Worm (Caenorhabditis elegans) whole organism, L4/young adult: ENCODE data around the gene C47E12.11.

Experiments
- W03F9.2 ChIP-seq: fragments of 150-350 bp; optimal IDR thresholded peaks from 2 replicates; lab custom pipeline; 2014; ENCODE audit warnings: missing biosample characterization, missing genetic modification characterization
- dao-5 ChIP-seq: sonication (generic microtip); optimal IDR thresholded peaks from 2 replicates; lab custom pipeline; 2016; ENCODE audit warnings: missing genotype, missing genetic modification characterization, moderate library complexity, missing compliant biosample characterization
- him-1 ChIP-seq: sonication (generic microtip); optimal IDR thresholded peaks from 2 replicates; lab custom pipeline; 2016; ENCODE audit warnings: missing genotype, missing genetic modification reagents, missing genetic modification characterization, missing compliant biosample characterization

The C47E12.11 gene

DNA sequence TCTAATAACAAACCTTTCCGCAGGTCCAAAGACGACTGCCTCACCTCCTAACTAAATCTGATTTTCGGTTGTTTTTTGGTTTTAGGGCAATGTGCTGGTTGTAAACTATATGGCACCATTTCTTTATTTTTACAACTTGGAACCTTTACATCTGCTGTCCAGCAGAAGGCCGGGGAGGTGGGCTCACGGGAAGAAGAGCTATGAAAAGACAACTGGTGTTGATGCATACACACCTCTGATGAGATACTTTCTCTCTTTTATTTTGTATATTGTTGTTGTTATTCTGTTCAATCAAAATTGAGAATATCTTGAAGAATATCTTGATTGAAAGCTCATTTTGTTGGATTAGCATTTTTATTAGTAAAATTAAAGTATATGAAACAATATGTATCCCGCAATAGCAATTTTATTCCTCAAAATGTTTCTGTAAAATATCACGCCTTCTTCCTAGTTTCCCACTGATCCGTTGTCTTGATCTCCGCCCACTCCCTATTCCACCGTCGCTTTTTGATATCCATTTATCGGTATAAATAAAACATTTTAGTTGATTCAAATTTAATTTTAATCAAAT lies 8.5 kb downstream of the C47E12.11 start, which contains the start of gene dhp-2:
TSS of gene dhp-2 (plus strand) at position 521 of the 571 bp plus-strand sequence.
- TF ChIP-seq dao-5 (tag; lab: Kevin White, UChicago), result no peak
- TF ChIP-seq W03F9.2, result no peak
- no peak for TF ChIP-seq him-1 (tag; lab: Kevin White, UChicago)

DNA sequence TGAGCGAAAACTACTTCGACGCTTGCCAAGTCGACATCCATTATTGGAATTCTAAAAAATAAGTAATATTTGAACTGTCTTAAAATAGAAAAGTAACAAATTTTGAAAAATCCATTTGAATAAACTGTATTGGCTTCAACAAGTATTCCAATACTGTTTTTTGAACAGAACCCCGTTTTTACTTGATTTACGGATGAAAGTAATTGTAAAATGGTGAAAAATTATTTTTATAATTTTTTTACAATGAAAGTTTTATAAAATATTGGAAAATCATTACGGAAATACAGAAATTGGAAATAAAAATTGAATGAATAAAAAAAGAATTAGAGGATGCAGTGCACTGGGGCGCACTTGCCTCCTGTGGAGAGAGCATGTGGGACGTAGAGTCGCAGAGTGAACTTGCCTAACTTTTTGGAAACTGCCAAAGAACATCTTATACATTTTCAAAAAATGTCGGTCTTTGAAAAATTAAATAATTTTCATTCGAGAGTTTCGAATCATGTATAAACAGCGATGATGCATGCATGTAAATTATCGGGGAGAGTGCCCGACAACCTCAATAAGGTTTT lies 13.1 kb downstream of the C47E12.11 start, which contains the start of gene rrp-1:
TSS of gene rrp-1 (minus strand) at position 51 of the 569 bp plus-strand sequence.
- TF ChIP-seq W03F9.2, result no peak
- no peak for TF ChIP-seq him-1 (tag; lab: Kevin White, UChicago)
- no peak for TF ChIP-seq dao-5 (tag; lab: Kevin White, UChicago)

DNA sequence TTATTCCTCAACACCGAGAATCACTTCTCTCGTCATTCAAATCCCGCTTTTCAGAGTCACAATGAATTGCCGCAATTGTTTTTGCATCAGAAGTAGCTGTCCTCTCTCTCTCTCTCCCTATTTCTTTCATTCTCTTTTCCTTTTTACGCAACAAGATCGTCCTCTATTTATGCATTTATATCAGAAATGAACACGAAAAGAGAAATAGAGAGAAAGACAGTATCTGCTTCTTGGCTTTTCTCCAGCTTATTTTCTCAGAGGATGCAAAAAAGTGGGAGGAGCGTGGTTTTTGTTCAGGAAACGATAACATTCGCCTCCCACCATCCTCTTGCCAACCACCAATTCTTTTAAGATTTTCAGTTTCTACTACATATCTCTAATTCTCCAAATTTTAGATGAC lies 13.7 kb downstream of the C47E12.11 start, which contains the start of gene mam-2:
TSS of gene mam-2 (plus strand) at position 301 of the 400 bp plus-strand sequence.
- TF ChIP-seq dao-5 (tag; lab: Kevin White, UChicago) (no peak), him-1 (tag; lab: Kevin White, UChicago) (no peak), W03F9.2 (no peak)

DNA sequence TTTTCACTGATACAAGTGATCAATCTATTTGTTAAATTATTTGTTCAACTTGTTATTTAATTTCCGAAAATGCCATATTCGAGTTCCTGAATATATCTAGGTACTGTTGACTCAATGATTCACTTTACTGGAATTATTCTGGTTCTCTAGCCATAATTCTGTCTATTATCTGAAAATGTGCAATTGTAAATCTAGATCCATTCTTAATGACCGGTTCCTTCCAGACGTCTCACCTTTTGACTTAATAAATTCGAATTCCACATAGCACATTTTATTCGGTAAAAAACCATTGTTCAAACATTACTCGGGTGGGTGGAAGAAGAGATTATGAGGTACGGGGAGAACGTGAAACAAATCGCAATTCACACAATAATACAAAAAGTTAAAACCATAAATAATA lies 20.2 kb downstream of the C47E12.11 start:
- no peak for TF ChIP-seq him-1 (tag; lab: Kevin White, UChicago)
- no peak for TF ChIP-seq dao-5 (tag; lab: Kevin White, UChicago)
- no peak for TF ChIP-seq W03F9.2

DNA sequence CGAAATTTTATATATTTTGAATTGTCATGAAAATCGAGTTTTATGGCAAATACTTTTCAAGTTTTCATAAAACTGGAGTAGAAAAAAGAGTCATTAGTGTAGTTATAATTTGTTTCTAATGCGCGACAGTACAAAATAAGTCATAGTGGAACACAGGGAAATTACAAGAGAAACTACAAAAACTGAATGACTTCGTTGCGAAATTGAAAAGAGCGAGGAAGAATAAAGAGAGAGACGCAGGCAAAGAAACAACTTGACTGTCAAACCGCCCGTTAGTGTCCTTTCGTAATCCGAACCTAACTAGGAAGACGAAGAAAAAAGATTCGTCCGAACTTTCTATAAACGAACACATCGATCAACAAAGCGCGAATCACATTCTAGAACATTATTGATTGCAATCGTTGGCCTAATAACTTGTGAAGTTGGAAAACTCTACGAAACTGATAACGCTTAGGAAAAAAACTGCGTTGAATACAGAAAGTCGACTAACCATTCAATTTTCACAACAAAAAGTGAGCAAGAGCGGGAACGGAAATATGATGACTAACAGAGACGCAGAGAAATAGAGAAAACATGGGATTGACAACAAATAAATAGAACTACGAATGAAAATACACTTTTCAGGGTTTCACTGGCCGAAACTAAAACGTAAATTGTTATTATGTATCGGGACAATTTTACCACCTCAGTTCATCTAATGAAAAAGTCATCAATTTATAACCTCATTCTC lies 24.4 kb downstream of the C47E12.11 start:
- TF ChIP-seq W03F9.2, result peak; percentile 50
- TF ChIP-seq him-1 (tag; lab: Kevin White, UChicago), result no peak
- TF ChIP-seq dao-5 (tag; lab: Kevin White, UChicago), result no peak

DNA sequence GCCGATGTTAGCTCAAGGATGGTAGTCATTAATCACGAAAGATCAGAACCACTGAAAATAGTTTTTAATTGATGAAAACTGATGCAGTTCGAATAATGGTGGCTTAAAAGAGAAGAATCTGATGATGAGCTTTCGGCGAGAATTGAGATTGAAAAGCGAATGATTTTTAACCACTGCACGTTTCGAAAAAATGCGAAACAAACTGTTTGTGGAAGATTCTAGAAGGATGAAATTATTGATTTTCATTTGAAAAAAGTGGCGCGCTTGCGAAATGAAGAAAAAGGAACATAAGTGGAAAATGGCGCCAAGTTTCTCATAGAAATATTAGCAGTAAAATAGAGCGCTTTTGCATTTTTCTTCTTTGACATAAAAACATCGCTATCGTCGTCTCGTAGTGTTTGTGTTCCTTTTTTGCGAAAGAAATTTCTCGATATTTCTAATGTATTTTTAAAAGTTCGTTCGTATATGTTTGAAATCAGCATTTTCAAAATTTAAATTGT lies 25.7 kb downstream of the C47E12.11 start, which contains the start of gene uba-1:
TSS of gene uba-1 (minus strand) at position 51 of the 500 bp plus-strand sequence.
- no peak for TF ChIP-seq dao-5 (tag; lab: Kevin White, UChicago)
- TF ChIP-seq W03F9.2, result peak; percentile 34
- no peak for TF ChIP-seq him-1 (tag; lab: Kevin White, UChicago)

DNA sequence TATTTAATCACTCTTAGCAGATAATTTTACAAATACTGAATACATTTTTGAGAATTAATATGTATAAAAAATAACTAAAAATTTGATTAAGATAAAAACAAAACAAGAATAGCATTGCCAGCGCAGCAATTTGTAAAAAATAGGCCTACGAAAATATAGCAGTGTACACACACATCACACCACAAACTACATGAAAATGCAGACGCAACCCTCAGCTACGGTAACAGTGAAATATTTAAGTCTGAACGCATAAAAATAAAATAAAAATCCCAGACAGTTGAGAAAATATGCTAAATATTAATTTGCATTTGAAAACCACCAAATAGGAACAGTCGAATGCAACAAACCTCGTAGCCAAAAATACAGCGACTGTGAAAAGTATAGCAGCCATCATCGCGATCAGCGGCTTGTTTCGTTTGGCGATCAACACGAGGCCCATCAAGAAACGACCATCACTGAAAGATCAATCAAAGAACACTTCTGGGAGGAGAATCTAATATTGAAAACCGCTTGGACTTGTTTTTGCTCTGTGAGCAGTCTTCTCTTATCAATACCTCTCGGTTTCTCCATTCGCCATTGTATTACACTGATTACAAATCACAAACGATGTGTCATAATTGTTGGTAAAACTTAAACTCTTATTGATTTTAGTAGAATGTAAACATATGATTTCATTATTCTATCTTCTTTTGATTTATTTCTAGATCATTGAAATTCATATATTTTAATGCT lies 29.5 kb downstream of the C47E12.11 start, which contains the start of gene pyp-1:
TSS of gene pyp-1 (minus strand) at position 439 of the 732 bp plus-strand sequence.
- TF ChIP-seq him-1 (tag; lab: Kevin White, UChicago) (no peak), W03F9.2 (no peak), dao-5 (tag; lab: Kevin White, UChicago) (no peak)

DNA sequence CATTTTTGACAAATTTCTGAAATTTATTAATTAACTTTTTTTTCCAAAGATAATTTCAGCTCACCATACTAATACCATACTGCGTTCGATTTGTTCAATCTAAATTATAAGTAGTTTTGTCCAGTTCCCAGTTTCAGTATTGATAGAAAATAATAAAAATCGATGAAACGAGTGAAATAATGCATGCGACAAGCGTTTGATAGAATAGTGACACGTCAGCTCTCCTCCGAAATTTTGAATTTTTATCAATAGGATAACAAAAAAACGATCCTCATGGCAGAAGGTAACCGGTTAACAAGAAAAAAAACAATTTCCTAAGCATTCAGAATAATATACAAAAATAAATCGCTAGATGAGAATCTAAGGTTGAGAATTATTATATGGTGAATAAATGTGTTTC lies 32.5 kb downstream of the C47E12.11 start, which contains the start of gene C47E12.3:
TSS of gene C47E12.3 (minus strand) at position 101 of the 400 bp plus-strand sequence.
- TF ChIP-seq W03F9.2, result no peak
- no peak for TF ChIP-seq dao-5 (tag; lab: Kevin White, UChicago)
- TF ChIP-seq him-1 (tag; lab: Kevin White, UChicago), result no peak

DNA sequence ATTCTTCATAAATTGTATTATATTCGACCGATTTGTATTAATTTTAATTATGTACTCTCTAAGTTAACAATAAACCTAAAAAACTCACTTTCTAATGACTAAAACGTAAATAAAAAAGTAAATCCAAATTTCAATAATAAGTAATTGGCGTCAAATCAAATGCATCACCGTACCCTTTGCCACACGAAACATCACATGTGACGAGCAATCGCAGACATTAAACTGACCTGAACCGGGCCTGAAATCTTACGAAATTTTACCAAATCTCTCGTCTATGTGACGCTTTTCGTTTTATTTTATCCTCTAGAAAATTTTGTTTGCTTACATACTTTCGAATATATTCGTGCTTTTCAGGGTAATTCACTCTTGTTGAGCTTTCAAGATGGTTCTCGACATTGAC lies 34.2 kb downstream of the C47E12.11 start, which contains the start of the genes C47E12.2 and sars-1:
TSS of gene C47E12.2 (minus strand) at position 131 of the 400 bp plus-strand sequence.
TSS of gene sars-1 (plus strand) at position 355 of the 400 bp plus-strand sequence.
- no peak for TF ChIP-seq dao-5 (tag; lab: Kevin White, UChicago)
- TF ChIP-seq W03F9.2, result no peak
- no peak for TF ChIP-seq him-1 (tag; lab: Kevin White, UChicago)

DNA sequence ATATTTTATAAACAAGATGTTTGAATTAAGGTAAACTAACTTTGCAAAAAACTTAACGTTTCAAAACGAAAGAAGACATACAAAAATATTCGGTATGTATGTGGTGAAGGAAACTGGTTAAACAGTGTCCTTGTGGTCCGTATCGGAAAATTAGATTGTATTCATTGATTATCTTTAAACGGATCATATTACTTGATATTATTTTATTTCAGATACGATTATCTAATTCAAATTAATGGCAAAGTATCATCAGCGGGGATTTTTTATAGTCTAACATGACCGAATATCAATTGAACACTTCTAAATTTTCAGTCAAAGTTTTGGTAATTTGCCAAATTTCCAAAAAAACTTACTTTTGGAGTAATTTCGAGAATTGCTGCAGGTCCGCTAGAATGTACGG lies 37.6 kb downstream of the C47E12.11 start, which contains the start of gene C47E12.13:
TSS of gene C47E12.13 (minus strand) at position 101 of the 400 bp plus-strand sequence.
- no peak for TF ChIP-seq dao-5 (tag; lab: Kevin White, UChicago)
- no peak for TF ChIP-seq W03F9.2
- no peak for TF ChIP-seq him-1 (tag; lab: Kevin White, UChicago)

DNA sequence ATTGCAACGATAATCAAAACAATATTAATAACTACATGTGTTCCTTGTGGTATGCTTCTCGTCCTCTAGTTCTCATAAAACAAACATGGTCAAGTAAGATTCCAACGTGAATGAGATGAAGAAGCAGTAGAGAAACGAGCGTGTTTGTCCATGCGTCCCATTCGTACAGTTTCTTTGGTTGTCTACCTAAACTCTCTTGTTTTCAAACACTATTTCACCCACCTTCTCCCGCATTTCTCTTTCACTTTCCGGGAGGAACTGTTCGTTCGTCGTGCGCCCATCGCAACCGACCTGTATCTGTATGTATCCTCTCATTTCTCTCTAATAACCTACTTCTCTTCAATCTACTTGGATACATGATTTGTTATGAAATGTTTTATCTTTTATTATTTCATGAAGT lies 38.6 kb downstream of the C47E12.11 start:
- TF ChIP-seq him-1 (tag; lab: Kevin White, UChicago) (no peak), W03F9.2 (no peak), dao-5 (tag; lab: Kevin White, UChicago) (no peak)

DNA sequence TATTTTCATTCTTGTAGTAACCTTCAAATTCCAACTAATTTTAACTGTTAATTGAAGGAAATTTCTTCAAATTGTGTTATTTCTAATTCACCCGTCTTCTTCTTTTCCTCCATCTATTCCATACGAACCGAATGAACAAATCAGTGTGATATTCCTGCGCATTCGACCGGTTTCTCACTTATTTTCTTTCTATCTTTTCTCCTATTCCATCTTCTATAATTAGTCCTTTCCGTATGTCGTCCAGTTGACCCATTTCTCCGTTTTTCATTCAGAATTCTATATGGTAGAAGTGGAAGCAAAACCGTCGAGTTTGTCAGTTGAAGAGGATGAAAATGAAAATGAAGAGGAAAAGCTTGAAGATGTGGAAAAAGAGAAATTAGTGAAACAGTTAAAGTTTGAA lies 40.3 kb downstream of the C47E12.11 start, which contains the start of gene magu-4:
TSS of gene magu-4 (plus strand) at position 218 of the 400 bp plus-strand sequence.
- TF ChIP-seq him-1 (tag; lab: Kevin White, UChicago) (no peak), dao-5 (tag; lab: Kevin White, UChicago) (no peak), W03F9.2 (no peak)
